Fruit fly (Drosophila melanogaster): ENCODE results near the gene CG4789.
A peak's percentile ranks its signal among the peaks of the same experiment; 100 is the strongest.

Gene CG4789

DNA sequence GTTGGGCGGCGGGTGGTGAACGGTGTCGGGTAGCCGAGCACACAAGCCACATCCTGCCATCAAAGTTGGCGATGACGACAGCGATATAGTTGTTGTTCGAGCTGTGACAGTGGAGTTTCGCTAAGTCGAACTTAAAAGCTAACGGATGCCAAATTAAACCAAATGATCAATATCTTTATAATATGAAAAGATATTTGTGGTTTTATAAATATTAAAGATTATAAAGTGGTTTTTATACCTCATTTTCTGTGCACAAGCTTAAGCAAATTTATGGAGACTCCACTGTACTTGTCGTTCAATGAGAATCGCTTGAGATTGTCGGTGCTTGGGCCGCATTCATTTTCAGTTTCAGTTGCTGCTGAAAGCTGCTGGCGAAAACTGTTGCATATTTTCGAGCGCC, 21.4 kb downstream of the CG4789 start (continued):
- no peak for TF ChIP-seq CG10959 (GFP tag; IDR thresholded peaks at IDR 0.05)
- TF ChIP-seq CG11085 (GFP tag; IDR thresholded peaks at IDR 0.05): 0 out of 2 replicates have a peak, but pooled peaks have one; percentile 18
- no peak for TF ChIP-seq CG3995 (GFP tag; optimal IDR thresholded peaks at IDR 0.05)
- peak; percentile 52 for TF ChIP-seq tin (GFP tag; optimal IDR thresholded peaks at IDR 0.05)
- peak; percentile 15 for TF ChIP-seq Hsf (GFP tag; optimal IDR thresholded peaks at IDR 0.05)
- peak; percentile 51 for TF ChIP-seq CG17829 (tag; optimal IDR thresholded peaks at IDR 0.05)
- TF ChIP-seq unc-4 (GFP tag; IDR thresholded peaks at IDR 0.05; ENCODE audit: partially characterized antibody): no peak
- TF ChIP-seq CG16863 (GFP tag; optimal IDR thresholded peaks at IDR 0.05): no peak
- peak; percentile 17 for TF ChIP-seq gcm (GFP tag; optimal IDR thresholded peaks at IDR 0.05)
- peak; percentile 42; the same call in 1 of the 2 replicates for TF ChIP-seq sob (GFP tag; IDR thresholded peaks at IDR 0.05)
- TF ChIP-seq Meics (GFP tag; optimal IDR thresholded peaks at IDR 0.05): peak; percentile 52
- peak; percentile 36; the same call in 1 of the 2 replicates for TF ChIP-seq Rx (GFP tag; IDR thresholded peaks at IDR 0.05)
- TF ChIP-seq Poxn (GFP tag; IDR thresholded peaks at IDR 0.05): no peak
- no peak for TF ChIP-seq Bteb2 (GFP tag; optimal IDR thresholded peaks at IDR 0.05)
- TF ChIP-seq Ravus (GFP tag; IDR thresholded peaks at IDR 0.05): no peak
- no peak for TF ChIP-seq Hmx (GFP tag; optimal IDR thresholded peaks at IDR 0.05)
- peak; percentile 4 for TF ChIP-seq kay (GFP tag; optimal IDR thresholded peaks at IDR 0.05)
- TF ChIP-seq nom (GFP tag; optimal IDR thresholded peaks at IDR 0.05): peak; percentile 34
- no peak for TF ChIP-seq sc (optimal IDR thresholded peaks at IDR 0.05)
- no peak for TF ChIP-seq sc (GFP tag; optimal IDR thresholded peaks at IDR 0.05)
- TF ChIP-seq CG1603 (tag; optimal IDR thresholded peaks at IDR 0.05): peak; percentile 37
- peak; percentile 50 for TF ChIP-seq Rfx (GFP tag; IDR thresholded peaks at IDR 0.05)
- TF ChIP-seq fd3F (GFP tag; optimal IDR thresholded peaks at IDR 0.05): peak; percentile 41
- TF ChIP-seq nmo (GFP tag; optimal IDR thresholded peaks at IDR 0.05): peak; percentile 65
- peak; percentile 47; the same call in 1 of the 2 replicates for TF ChIP-seq Atf6 (GFP tag; IDR thresholded peaks at IDR 0.05)
- no peak for TF ChIP-seq Taf1 (GFP tag; IDR thresholded peaks at IDR 0.05)
- TF ChIP-seq CG17328 (GFP tag; IDR thresholded peaks at IDR 0.05): peak; percentile 39; the same call in 1 of the 2 replicates
- no peak for TF ChIP-seq fd64A (GFP tag; optimal IDR thresholded peaks at IDR 0.05)
- no peak for TF ChIP-seq CG16813 (GFP tag; IDR thresholded peaks at IDR 0.05; ENCODE audit: partially characterized antibody)
- no peak for TF ChIP-seq en (GFP tag; optimal IDR thresholded peaks at IDR 0.05)
- peak; percentile 70 for TF ChIP-seq dysf (GFP tag; IDR thresholded peaks at IDR 0.05)
- TF ChIP-seq CG32767 (GFP tag; IDR thresholded peaks at IDR 0.05): 0 out of 2 replicates have a peak, but pooled peaks have one; percentile 35
- TF ChIP-seq CG15601 (tag; optimal IDR thresholded peaks at IDR 0.05): peak; percentile 49
- no peak for TF ChIP-seq Sry-β (GFP tag; optimal IDR thresholded peaks at IDR 0.05)
- TF ChIP-seq nau (GFP tag; optimal IDR thresholded peaks at IDR 0.05): no peak
- peak; percentile 22 for TF ChIP-seq Sox100B (GFP tag; optimal IDR thresholded peaks at IDR 0.05)
- TF ChIP-seq phol (tag; optimal IDR thresholded peaks at IDR 0.05): peak; percentile 56
- TF ChIP-seq prd (optimal IDR thresholded peaks at IDR 0.05): no peak
- peak; percentile 65 for TF ChIP-seq prd (GFP tag; IDR thresholded peaks at IDR 0.05)
- peak; percentile 70 for TF ChIP-seq CG2678 (tag; optimal IDR thresholded peaks at IDR 0.05)
- TF ChIP-seq ttk (GFP tag; IDR thresholded peaks at IDR 0.05): peak; percentile 64
- TF ChIP-seq CG8478 (optimal IDR thresholded peaks at IDR 0.05): no peak
- TF ChIP-seq sr (GFP tag; IDR thresholded peaks at IDR 0.05): no peak
- TF ChIP-seq CG31388 (GFP tag; optimal IDR thresholded peaks at IDR 0.05): no peak
- no peak for TF ChIP-seq CG6683 (GFP tag; optimal IDR thresholded peaks at IDR 0.05)
- no peak for TF ChIP-seq pan (optimal IDR thresholded peaks at IDR 0.05)
- TF ChIP-seq pan (GFP tag; optimal IDR thresholded peaks at IDR 0.05 in 1 of 2, IDR thresholded peaks at IDR 0.05 in 1 of 2): peak in 1 of 2 experiments; percentile 70
- TF ChIP-seq sisA (GFP tag; IDR thresholded peaks at IDR 0.05): peak; percentile 38
- TF ChIP-seq Deaf1 (tag; optimal IDR thresholded peaks at IDR 0.05): no peak
- TF ChIP-seq CG8089 (GFP tag; optimal IDR thresholded peaks at IDR 0.05): no peak
- no peak for TF ChIP-seq CG12071 (GFP tag; optimal IDR thresholded peaks at IDR 0.05)
- TF ChIP-seq NfI (GFP tag; optimal IDR thresholded peaks at IDR 0.05): peak; percentile 31
- no peak for TF ChIP-seq CG7357 (GFP tag; IDR thresholded peaks at IDR 0.05)

Data from whole organism, embryonic.